Worm (Caenorhabditis elegans) whole organism, early embryonic: ENCODE measurements around the gene str-52.

Experiments used
- F13C5.2 ChIP-seq: sonication (generic microtip); optimal IDR thresholded peaks from 2 replicates; lab custom pipeline; 2017; ENCODE audit warnings: mild to moderate bottlenecking, missing genetic modification characterization, inconsistent platforms, missing compliant biosample characterization
- ama-1 ChIP-seq: fragments of 150-350 bp; optimal IDR thresholded peaks from 2 replicates; lab custom pipeline; 2014
- ets-7 ChIP-seq: sonication (generic microtip); optimal IDR thresholded peaks from 2 replicates; lab custom pipeline; 2016; ENCODE audit warnings: missing genotype, missing genetic modification characterization, missing compliant biosample characterization
- flt-1 ChIP-seq: fragments of 200-800 bp; sonication (Bioruptor generic); IDR thresholded peaks from 2 replicates; pipeline ENCODE4 v1.3.6; 2022; ENCODE audit warnings: missing genetic modification characterization, missing compliant biosample characterization
- hmg-4 ChIP-seq: fragments of 200-800 bp; sonication (Bioruptor generic); optimal IDR thresholded peaks from 2 replicates; lab custom pipeline; 2018; ENCODE audit warnings: mild to moderate bottlenecking, missing genetic modification characterization, missing compliant biosample characterization
- hnd-1 ChIP-seq: sonication (generic microtip); optimal IDR thresholded peaks from 2 replicates; lab custom pipeline; 2016; ENCODE audit warnings: missing genetic modification characterization, missing compliant biosample characterization
- pes-1 ChIP-seq: fragments of 200-800 bp; sonication (Bioruptor generic); IDR thresholded peaks from 2 replicates; pipeline ENCODE4 v1.3.6; 2022; ENCODE audit warnings: missing genetic modification reagents, missing genetic modification characterization, missing compliant biosample characterization
- scrt-1 ChIP-seq: fragments of 200-800 bp; sonication (Bioruptor generic); IDR thresholded peaks from 2 replicates; pipeline ENCODE4 v1.3.6; 2022; ENCODE audit warnings: missing genetic modification characterization, missing compliant biosample characterization
- sea-1 ChIP-seq: fragments of 200-800 bp; sonication (Bioruptor generic); conservative IDR thresholded peaks from 2 replicates; pipeline ENCODE4 v1.3.6; 2022; ENCODE audit warnings: missing genetic modification characterization, missing compliant biosample characterization
- tbx-11 ChIP-seq: fragments of 200-800 bp; sonication (Bioruptor generic); IDR thresholded peaks from 2 replicates; pipeline ENCODE4 v1.3.6; 2022; ENCODE audit warnings: missing genetic modification characterization, missing compliant biosample characterization

- no peak for TF ChIP-seq sea-1 (GFP tag; lab: Robert Waterston, UW)
- no peak for TF ChIP-seq hmg-4 (GFP tag; lab: Kevin White, UChicago)
- TF ChIP-seq ets-7 (tag; lab: Kevin White, UChicago), result no peak
- no peak for TF ChIP-seq F13C5.2 (tag; lab: Kevin White, UChicago)
- TF ChIP-seq ama-1 (lab: Kevin White, UChicago), result no peak
- no peak for TF ChIP-seq pes-1 (GFP tag; lab: Robert Waterston, UW)
- TF ChIP-seq flt-1 (GFP tag; lab: Robert Waterston, UW), result no peak
- TF ChIP-seq scrt-1 (GFP tag; lab: Robert Waterston, UW), result no peak
- TF ChIP-seq tbx-11 (GFP tag; lab: Robert Waterston, UW), result no peak
- no peak for TF ChIP-seq hnd-1 (tag; lab: Kevin White, UChicago)
Measured at ce11 chrV:2139918-2140317, 6.0 kb downstream of the str-52 start, which contains the start of gene F22F7.7.
